Comparison of ENCODE assay signal across 5 worm cellular contexts in genomic region chrX:9551112-9551511, ce11.
TF ChIP-seq lines count a peak whose summit lies in the region.

No protein-coding gene starts in this region.

TF ChIP-seq in whole organism, L1 larva, 84 proteins besides CTCF, POLR2A, EP300 and RAD21 (continued from another document):
- TF ChIP-seq efl-1 (optimal IDR thresholded peaks at IDR 0.05; lab: Kevin White, UChicago) (peak; percentile 12 to 19), efl-1 (GFP tag; optimal IDR thresholded peaks at IDR 0.05 in 1 of 2; lab: Kevin White, UChicago) (peak in 1 of 2 experiments; percentile 66), tbx-2 (tag; optimal IDR thresholded peaks at IDR 0.05; lab: Kevin White, UChicago) (peak; percentile 31), lsy-2 (tag; optimal IDR thresholded peaks at IDR 0.05; lab: Kevin White, UChicago) (peak in 1 of 2 experiments; percentile 30), nhr-71 (tag; optimal IDR thresholded peaks at IDR 0.05; lab: Kevin White, UChicago) (peak; percentile 66), pag-3 (tag; optimal IDR thresholded peaks at IDR 0.05; lab: Kevin White, UChicago; ENCODE audit: borderline replicate concordance, insufficient read depth) (no peak), ceh-82 (tag; optimal IDR thresholded peaks at IDR 0.05; lab: Kevin White, UChicago) (peak in 1 of 3 experiments; percentile 39), nhr-85 (tag; lab: Kevin White, UChicago) (peak; percentile 91), lin-14 (GFP tag; optimal IDR thresholded peaks at IDR 0.05; lab: Kevin White, UChicago) (peak; percentile 97), hlh-4 (tag; optimal IDR thresholded peaks at IDR 0.05; lab: Kevin White, UChicago) (no peak), C16A3.4 (tag; optimal IDR thresholded peaks at IDR 0.05; lab: Kevin White, UChicago) (peak; percentile 37), mdl-1 (tag; optimal IDR thresholded peaks at IDR 0.05; lab: Kevin White, UChicago) (peak in 1 of 2 experiments; percentile 59), F16B12.6 (tag; optimal IDR thresholded peaks at IDR 0.05; lab: Kevin White, UChicago) (no peak), skn-1 (tag; optimal IDR thresholded peaks at IDR 0.05; lab: Kevin White, UChicago) (peak; percentile 29), ceh-8 (GFP tag; optimal IDR thresholded peaks at IDR 0.05; lab: Kevin White, UChicago) (no peak), xbp-1 (tag; optimal IDR thresholded peaks at IDR 0.05; lab: Kevin White, UChicago) (peak; percentile 21), zag-1 (tag; optimal IDR thresholded peaks at IDR 0.05; lab: Kevin White, UChicago) (no peak), nhr-84 (tag; optimal IDR thresholded peaks at IDR 0.05; lab: Kevin White, UChicago) (no peak), ztf-4 (tag; optimal IDR thresholded peaks at IDR 0.05; lab: Kevin White, UChicago) (peak; percentile 18), nhr-20 (tag; optimal IDR thresholded peaks at IDR 0.05; lab: Kevin White, UChicago) (peak; percentile 54), nhr-47 (tag; optimal IDR thresholded peaks at IDR 0.05; lab: Kevin White, UChicago) (peak; percentile 33), irx-1 (tag; optimal IDR thresholded peaks at IDR 0.05; lab: Kevin White, UChicago) (no peak), dpl-1 (GFP tag; optimal IDR thresholded peaks at IDR 0.05; lab: Kevin White, UChicago) (peak in 1 of 3 experiments; percentile 3), nhr-19 (GFP tag; conservative IDR thresholded peaks at IDR 0.05; lab: Robert Waterston, UW) (0 out of 2 replicates have a peak, but pooled peaks have one; percentile 3), mab-9 (GFP tag; IDR thresholded peaks at IDR 0.05; lab: Robert Waterston, UW) (peak; percentile 29; the same call in 1 of the 2 replicates)

TF ChIP-seq in whole organism, L2 larva, 48 proteins besides CTCF, POLR2A, EP300 and RAD21 (continued from another document and continues in another):
- TF ChIP-seq snpc-4 (tag; optimal IDR thresholded peaks at IDR 0.05; lab: Kevin White, UChicago), result no peak
- no peak for TF ChIP-seq ztf-11 (tag; optimal IDR thresholded peaks at IDR 0.05; lab: Kevin White, UChicago)
- peak; percentile 79 for TF ChIP-seq F13H6.1 (tag; optimal IDR thresholded peaks at IDR 0.05; lab: Kevin White, UChicago)
- no peak for TF ChIP-seq unc-62 (GFP tag; optimal IDR thresholded peaks at IDR 0.05; lab: Kevin White, UChicago)
- TF ChIP-seq nhr-11 (tag; optimal IDR thresholded peaks at IDR 0.05; lab: Kevin White, UChicago), result no peak
- peak; percentile 48 for TF ChIP-seq fos-1 (tag; optimal IDR thresholded peaks at IDR 0.05; lab: Kevin White, UChicago)
- peak; percentile 49 for TF ChIP-seq egl-27 (tag; optimal IDR thresholded peaks at IDR 0.05; lab: Kevin White, UChicago)
- TF ChIP-seq sma-3 (GFP tag; optimal IDR thresholded peaks at IDR 0.05; lab: Kevin White, UChicago), result peak; percentile 77
- peak; percentile 29 for TF ChIP-seq Y55F3AM.14 (GFP tag; optimal IDR thresholded peaks at IDR 0.05; lab: Kevin White, UChicago)
- TF ChIP-seq nhr-25 (tag; optimal IDR thresholded peaks at IDR 0.05; lab: Kevin White, UChicago), result peak; percentile 91
- no peak for TF ChIP-seq nhr-6 (tag; optimal IDR thresholded peaks at IDR 0.05; lab: Kevin White, UChicago)
- TF ChIP-seq nhr-21 (tag; optimal IDR thresholded peaks at IDR 0.05; lab: Kevin White, UChicago), result peak; percentile 64
- no peak for TF ChIP-seq ZK546.5 (tag; optimal IDR thresholded peaks at IDR 0.05; lab: Kevin White, UChicago)
- no peak for TF ChIP-seq ztf-4 (tag; optimal IDR thresholded peaks at IDR 0.05; lab: Kevin White, UChicago)
- no peak for TF ChIP-seq nhr-12 (tag; optimal IDR thresholded peaks at IDR 0.05; lab: Kevin White, UChicago)
- peak; percentile 35 for TF ChIP-seq sma-9 (GFP tag; optimal IDR thresholded peaks at IDR 0.05; lab: Kevin White, UChicago)
- peak; percentile 4 for TF ChIP-seq sma-9 (tag; optimal IDR thresholded peaks at IDR 0.05; lab: Kevin White, UChicago)
- no peak for TF ChIP-seq elt-1 (tag; optimal IDR thresholded peaks at IDR 0.05; lab: Kevin White, UChicago)
- TF ChIP-seq sem-4 (tag; optimal IDR thresholded peaks at IDR 0.05; lab: Kevin White, UChicago), result peak; percentile 51
- no peak for TF ChIP-seq nhr-23 (tag; optimal IDR thresholded peaks at IDR 0.05; lab: Kevin White, UChicago)
- TF ChIP-seq ceh-82 (tag; optimal IDR thresholded peaks at IDR 0.05; lab: Kevin White, UChicago), result no peak
- no peak for TF ChIP-seq nhr-77 (tag; optimal IDR thresholded peaks at IDR 0.05; lab: Kevin White, UChicago)
- no peak for TF ChIP-seq peb-1 (tag; optimal IDR thresholded peaks at IDR 0.05; lab: Kevin White, UChicago)
- TF ChIP-seq skn-1 (tag; optimal IDR thresholded peaks at IDR 0.05; lab: Kevin White, UChicago), result no peak
- TF ChIP-seq lsy-2 (tag; optimal IDR thresholded peaks at IDR 0.05; lab: Kevin White, UChicago), result peak in 1 of 2 experiments; percentile 57
- TF ChIP-seq blmp-1 (tag; optimal IDR thresholded peaks at IDR 0.05; lab: Kevin White, UChicago; ENCODE audit: insufficient read depth), result peak; percentile 67
- TF ChIP-seq lin-11 (tag; optimal IDR thresholded peaks at IDR 0.05; lab: Kevin White, UChicago), result peak; percentile 30
- peak; percentile 52 for TF ChIP-seq C34F6.9 (tag; optimal IDR thresholded peaks at IDR 0.05; lab: Kevin White, UChicago)

TF ChIP-seq in whole organism, L3 larva, 47 proteins besides CTCF, POLR2A, EP300 and RAD21 (continued from another document and continues in another):
- no peak for TF ChIP-seq ceh-9 (tag; optimal IDR thresholded peaks at IDR 0.05; lab: Kevin White, UChicago)
- no peak for TF ChIP-seq ceh-82 (tag; optimal IDR thresholded peaks at IDR 0.05; lab: Kevin White, UChicago)
- TF ChIP-seq mdl-1 (tag; optimal IDR thresholded peaks at IDR 0.05; lab: Kevin White, UChicago), result peak; percentile 57
- TF ChIP-seq egl-5 (tag; optimal IDR thresholded peaks at IDR 0.05; lab: Kevin White, UChicago), result peak; percentile 43
- TF ChIP-seq lin-15B (tag; optimal IDR thresholded peaks at IDR 0.05; lab: Kevin White, UChicago), result no peak
- no peak for TF ChIP-seq lsy-12 (tag; optimal IDR thresholded peaks at IDR 0.05; lab: Kevin White, UChicago)
- no peak for TF ChIP-seq elt-3 (tag; optimal IDR thresholded peaks at IDR 0.05; lab: Kevin White, UChicago)
- no peak for TF ChIP-seq unc-39 (tag; optimal IDR thresholded peaks at IDR 0.05; lab: Kevin White, UChicago)
- no peak for TF ChIP-seq ZK546.5 (tag; optimal IDR thresholded peaks at IDR 0.05; lab: Kevin White, UChicago)
- peak; percentile 54 for TF ChIP-seq hmg-11 (tag; optimal IDR thresholded peaks at IDR 0.05; lab: Kevin White, UChicago)
- TF ChIP-seq nhr-76 (tag; optimal IDR thresholded peaks at IDR 0.05; lab: Kevin White, UChicago), result no peak
- TF ChIP-seq nhr-67 (tag; optimal IDR thresholded peaks at IDR 0.05; lab: Kevin White, UChicago), result no peak
- TF ChIP-seq pha-4 (tag; optimal IDR thresholded peaks at IDR 0.05; lab: Kevin White, UChicago), result peak; percentile 91
- TF ChIP-seq nhr-23 (tag; optimal IDR thresholded peaks at IDR 0.05; lab: Kevin White, UChicago), result peak; percentile 63
- peak; percentile 74 for TF ChIP-seq jun-1 (tag; optimal IDR thresholded peaks at IDR 0.05; lab: Kevin White, UChicago)
- no peak for TF ChIP-seq snpc-4 (tag; optimal IDR thresholded peaks at IDR 0.05; lab: Kevin White, UChicago)
- TF ChIP-seq tbx-2 (tag; optimal IDR thresholded peaks at IDR 0.05; lab: Kevin White, UChicago), result no peak
- no peak for TF ChIP-seq mml-1 (tag; optimal IDR thresholded peaks at IDR 0.05; lab: Kevin White, UChicago)
- no peak for TF ChIP-seq daf-12 (tag; optimal IDR thresholded peaks at IDR 0.05; lab: Kevin White, UChicago)
- no peak for TF ChIP-seq nhr-12 (tag; optimal IDR thresholded peaks at IDR 0.05; lab: Kevin White, UChicago)
- TF ChIP-seq nhr-43 (tag; optimal IDR thresholded peaks at IDR 0.05; lab: Kevin White, UChicago; ENCODE audit: poor library complexity, severe bottlenecking), result peak; percentile 22
- TF ChIP-seq nhr-11 (tag; optimal IDR thresholded peaks at IDR 0.05; lab: Kevin White, UChicago), result no peak
- peak; percentile 94 for TF ChIP-seq nhr-25 (tag; optimal IDR thresholded peaks at IDR 0.05; lab: Kevin White, UChicago)
- TF ChIP-seq ama-1 (optimal IDR thresholded peaks at IDR 0.05; lab: Kevin White, UChicago), result peak; percentile 34
- TF ChIP-seq eor-1 (tag; optimal IDR thresholded peaks at IDR 0.05; lab: Kevin White, UChicago), result no peak
- TF ChIP-seq ceh-28 (tag; optimal IDR thresholded peaks at IDR 0.05; lab: Kevin White, UChicago), result peak; percentile 42
- TF ChIP-seq fos-1 (tag; optimal IDR thresholded peaks at IDR 0.05; lab: Kevin White, UChicago), result no peak
- no peak for TF ChIP-seq fkh-10 (GFP tag; optimal IDR thresholded peaks at IDR 0.05; lab: Kevin White, UChicago)
- peak; percentile 84 for TF ChIP-seq nfya-1 (tag; optimal IDR thresholded peaks at IDR 0.05; lab: Kevin White, UChicago; ENCODE audit: insufficient read depth)

TF ChIP-seq in whole organism, L4 larva, 104 proteins besides CTCF, POLR2A, EP300 and RAD21 (continued from another document and continues in another):
- TF ChIP-seq duxl-1 (tag; optimal IDR thresholded peaks at IDR 0.05; lab: Kevin White, UChicago; ENCODE audit: poor library complexity) (no peak), nhr-6 (tag; optimal IDR thresholded peaks at IDR 0.05; lab: Kevin White, UChicago) (peak; percentile 78), lin-1 (GFP tag; IDR thresholded peaks at IDR 0.05; lab: Robert Waterston, UW) (0 out of 2 replicates have a peak, but pooled peaks have one; percentile 45), unc-62 (GFP tag; optimal IDR thresholded peaks at IDR 0.05 in 1 of 2; lab: Kevin White, UChicago) (peak in 1 of 2 experiments; percentile 25), unc-62 (tag; optimal IDR thresholded peaks at IDR 0.05; lab: Kevin White, UChicago) (no peak), Y48G9A.11 (GFP tag; IDR thresholded peaks at IDR 0.05; lab: Robert Waterston, UW) (no peak), skn-1 (tag; optimal IDR thresholded peaks at IDR 0.05; lab: Kevin White, UChicago) (no peak), hlh-30 (tag; optimal IDR thresholded peaks at IDR 0.05; lab: Kevin White, UChicago; ENCODE audit: insufficient read depth) (peak; percentile 89), T20F7.1 (GFP tag; optimal IDR thresholded peaks at IDR 0.05; lab: Kevin White, UChicago) (no peak), F49E8.2 (tag; optimal IDR thresholded peaks at IDR 0.05; lab: Kevin White, UChicago; ENCODE audit: borderline replicate concordance) (no peak), lin-13 (GFP tag; optimal IDR thresholded peaks at IDR 0.05; lab: Kevin White, UChicago) (peak; percentile 6), nhr-28 (tag; optimal IDR thresholded peaks at IDR 0.05; lab: Kevin White, UChicago) (peak; percentile 66), hlh-11 (tag; optimal IDR thresholded peaks at IDR 0.05; lab: Kevin White, UChicago) (peak; percentile 82), zip-11 (GFP tag; IDR thresholded peaks at IDR 0.05; lab: Robert Waterston, UW) (no peak), mxl-2 (GFP tag; conservative IDR thresholded peaks at IDR 0.05; lab: Robert Waterston, UW) (0 out of 2 replicates have a peak, but pooled peaks have one; percentile 19), set-16 (GFP tag; IDR thresholded peaks at IDR 0.05; lab: Robert Waterston, UW) (peak; percentile 38; the same call in 1 of the 2 replicates), rbr-2 (tag; optimal IDR thresholded peaks at IDR 0.05; lab: Kevin White, UChicago) (peak; percentile 83), madf-9 (GFP tag; conservative IDR thresholded peaks at IDR 0.05; lab: Robert Waterston, UW) (no peak), daf-16 (GFP tag; optimal IDR thresholded peaks at IDR 0.05; lab: Kevin White, UChicago) (peak in 1 of 2 experiments; percentile 2), daf-16 (tag; optimal IDR thresholded peaks at IDR 0.05; lab: Kevin White, UChicago) (peak; percentile 92), mdl-1 (tag; optimal IDR thresholded peaks at IDR 0.05; lab: Kevin White, UChicago) (peak; percentile 64 to 96), php-3 (GFP tag; IDR thresholded peaks at IDR 0.05; lab: Robert Waterston, UW) (0 out of 2 replicates have a peak, but pooled peaks have one; percentile 49), pha-4 (GFP tag; IDR thresholded peaks at IDR 0.05; lab: Robert Waterston, UW) (peak; percentile 36; the same call in 1 of the 2 replicates), pha-4 (tag; optimal IDR thresholded peaks at IDR 0.05; lab: Kevin White, UChicago) (no peak), mep-1 (tag; optimal IDR thresholded peaks at IDR 0.05; lab: Kevin White, UChicago) (peak; percentile 79), dve-1 (tag; optimal IDR thresholded peaks at IDR 0.05; lab: Kevin White, UChicago; ENCODE audit: insufficient read depth) (peak; percentile 77), egl-43 (GFP tag; IDR thresholded peaks at IDR 0.05; lab: Robert Waterston, UW) (peak; percentile 77), aha-1 (tag; lab: Kevin White, UChicago) (peak; percentile 92), F37D6.2 (tag; optimal IDR thresholded peaks at IDR 0.05; lab: Kevin White, UChicago) (peak; percentile 3)

TF ChIP-seq in whole organism, young adult, 124 proteins besides CTCF, POLR2A, EP300 and RAD21 (continued from another document and continues in another):
- peak; percentile 46; the same call in 1 of the 2 replicates for TF ChIP-seq nfyb-1 (GFP tag; IDR thresholded peaks at IDR 0.05; lab: Robert Waterston, UW)
- TF ChIP-seq F52B5.7 (tag; optimal IDR thresholded peaks at IDR 0.05; lab: Kevin White, UChicago), result no peak
- TF ChIP-seq F10E7.11 (tag; optimal IDR thresholded peaks at IDR 0.05; lab: Kevin White, UChicago), result no peak
- TF ChIP-seq mes-4 (tag; optimal IDR thresholded peaks at IDR 0.05; lab: Kevin White, UChicago), result no peak
- TF ChIP-seq lir-1 (GFP tag; conservative IDR thresholded peaks at IDR 0.05; lab: Robert Waterston, UW), result 0 out of 2 replicates have a peak, but pooled peaks have one; percentile 18
- no peak for TF ChIP-seq mel-28 (tag; optimal IDR thresholded peaks at IDR 0.05; lab: Kevin White, UChicago; ENCODE audit: borderline replicate concordance)
- TF ChIP-seq Y95B8A.8 (GFP tag; IDR thresholded peaks at IDR 0.05; lab: Robert Waterston, UW), result no peak
- peak; percentile 54 for TF ChIP-seq lin-40 (tag; optimal IDR thresholded peaks at IDR 0.05; lab: Kevin White, UChicago)
- TF ChIP-seq F39B2.1 (GFP tag; IDR thresholded peaks at IDR 0.05; lab: Robert Waterston, UW), result no peak
- TF ChIP-seq fkh-3 (tag; optimal IDR thresholded peaks at IDR 0.05; lab: Kevin White, UChicago), result no peak
- no peak for TF ChIP-seq attf-3 (GFP tag; conservative IDR thresholded peaks at IDR 0.05; lab: Robert Waterston, UW)
- no peak for TF ChIP-seq lag-1 (GFP tag; IDR thresholded peaks at IDR 0.05; lab: Robert Waterston, UW)
- peak; percentile 20 for TF ChIP-seq lin-54 (GFP tag; optimal IDR thresholded peaks at IDR 0.05; lab: Kevin White, UChicago)
- no peak for TF ChIP-seq repo-1 (tag; optimal IDR thresholded peaks at IDR 0.05; lab: Kevin White, UChicago)
- peak; percentile 88 for TF ChIP-seq zfh-2 (GFP tag; conservative IDR thresholded peaks at IDR 0.05; lab: Robert Waterston, UW)
- TF ChIP-seq snpc-3.4 (tag; optimal IDR thresholded peaks at IDR 0.05; lab: Kevin White, UChicago), result no peak
- no peak for TF ChIP-seq nhr-179 (tag; optimal IDR thresholded peaks at IDR 0.05; lab: Kevin White, UChicago)
- TF ChIP-seq F23B12.7 (tag; optimal IDR thresholded peaks at IDR 0.05; lab: Kevin White, UChicago; ENCODE audit: insufficient read depth), result no peak
- TF ChIP-seq nfya-2 (GFP tag; IDR thresholded peaks at IDR 0.05; lab: Robert Waterston, UW), result no peak
- no peak for TF ChIP-seq mxl-1 (tag; optimal IDR thresholded peaks at IDR 0.05; lab: Kevin White, UChicago)
- no peak for TF ChIP-seq F55B11.4 (tag; optimal IDR thresholded peaks at IDR 0.05; lab: Kevin White, UChicago; ENCODE audit: borderline replicate concordance, insufficient read depth)
- no peak for TF ChIP-seq ztf-28 (GFP tag; IDR thresholded peaks at IDR 0.05; lab: Robert Waterston, UW)
- no peak for TF ChIP-seq F57C9.4 (tag; optimal IDR thresholded peaks at IDR 0.05; lab: Kevin White, UChicago)
- no peak for TF ChIP-seq bed-1 (GFP tag; IDR thresholded peaks at IDR 0.05; lab: Robert Waterston, UW)
- no peak for TF ChIP-seq Y79H2A.3 (GFP tag; conservative IDR thresholded peaks at IDR 0.05; lab: Robert Waterston, UW)
- 0 out of 2 replicates have a peak, but pooled peaks have one; percentile 40 for TF ChIP-seq pbrm-1 (GFP tag; IDR thresholded peaks at IDR 0.05; lab: Robert Waterston, UW)
- TF ChIP-seq snpc-4 (GFP tag; optimal IDR thresholded peaks at IDR 0.05; lab: Kevin White, UChicago), result no peak
- TF ChIP-seq snpc-4 (tag; optimal IDR thresholded peaks at IDR 0.05; lab: Kevin White, UChicago), result peak in 2 of 4 experiments; percentile 26 to 39
- TF ChIP-seq F22D6.2 (tag; optimal IDR thresholded peaks at IDR 0.05; lab: Kevin White, UChicago), result no peak
- TF ChIP-seq ceh-27 (GFP tag; optimal IDR thresholded peaks at IDR 0.05; lab: Kevin White, UChicago), result peak; percentile 65
- no peak for TF ChIP-seq ZK185.1 (tag; optimal IDR thresholded peaks at IDR 0.05; lab: Kevin White, UChicago; ENCODE audit: poor library complexity, severe bottlenecking)
- TF ChIP-seq ztf-26 (tag; optimal IDR thresholded peaks at IDR 0.05; lab: Kevin White, UChicago), result peak; percentile 17
- no peak for TF ChIP-seq ama-1 (optimal IDR thresholded peaks at IDR 0.05; lab: Kevin White, UChicago)
- TF ChIP-seq ama-1 (GFP tag; optimal IDR thresholded peaks at IDR 0.05; lab: Kevin White, UChicago), result no peak
